Fruit fly (Drosophila melanogaster) whole organism, embryonic: Measurements from ENCODE around the gene Plap.

Source experiments
- BEAF-32 ChIP-seq: fragments of 200-800 bp; sonication (Bioruptor generic); optimal IDR thresholded peaks from 3 replicates; lab custom pipeline; 2017; ENCODE audit warnings: missing biosample characterization, missing genetic modification characterization, mild to moderate bottlenecking, moderate library complexity, missing genetic modification reagents
- CG11456 ChIP-seq: fragments of 200-800 bp; sonication (Bioruptor generic); IDR thresholded peaks from 3 replicates; pipeline ENCODE4 v1.3.6; 2022; ENCODE audit warnings: missing biosample characterization, missing genetic modification characterization
- CG13424 ChIP-seq: fragments of 200-800 bp; sonication (Bioruptor generic); optimal IDR thresholded peaks from 2 replicates; lab custom pipeline; 2019; ENCODE audit warnings: missing biosample characterization, mild to moderate bottlenecking, missing genetic modification characterization, moderate library complexity
- fd64A ChIP-seq: fragments of 200-800 bp; sonication (Bioruptor generic); optimal IDR thresholded peaks from 3 replicates; lab custom pipeline; 2018; ENCODE audit warnings: missing biosample characterization, mild to moderate bottlenecking, missing genetic modification characterization
- pan ChIP-seq, 4 experiments: fragments of >200 bp in 3 of 4; fragments of 200-800 bp in 1 of 4; sonication (Bioruptor generic) in 1 of 4; optimal IDR thresholded peaks in 3 of 4; IDR thresholded peaks in 1 of 4; 2 replicates each; pipeline versions ENCODE4 v1.3.6 to Lab custom; 2017 to 2022; ENCODE audit warnings: missing biosample characterization in 2 of 4, missing genetic modification characterization in 2 of 4, mixed read lengths in 1 of 4
- ttk ChIP-seq: fragments of 200-800 bp; sonication (Bioruptor generic); IDR thresholded peaks from 2 replicates; pipeline ENCODE4 v2.1.2; 2022; ENCODE audit warnings: missing biosample characterization, missing genetic modification characterization

- peak; percentile 90 for TF ChIP-seq CG13424 (tag; lab: Kevin White, UChicago)
- TF ChIP-seq BEAF-32 (GFP tag; lab: Kevin White, UChicago), result peak; percentile 84
- peak; percentile 74 for TF ChIP-seq ttk
- TF ChIP-seq CG11456 (GFP tag; lab: Robert Waterston, UW), result peak; percentile 82
- no peak for TF ChIP-seq fd64A (GFP tag; lab: Kevin White, UChicago)
- TF ChIP-seq pan (optimal IDR thresholded peaks at IDR 0.05; lab: Kevin White, UChicago), result no peak
- peak in 1 of 2 experiments; percentile 83 for TF ChIP-seq pan (GFP tag; optimal IDR thresholded peaks at IDR 0.05 in 1 of 2, IDR thresholded peaks at IDR 0.05 in 1 of 2)
Observed at dm6 chr2L:1172704-1173107, 2.5 kb upstream of the Plap start, which contains the start of the genes Charon and CG4887.
